Fruit fly (Drosophila melanogaster) whole organism, pupa: ENCODE data around the gene AstA-R1.

Experiments
- CG10348 ChIP-seq: fragments of 200-800 bp; sonication (Bioruptor generic); IDR thresholded peaks from 2 replicates; pipeline ENCODE4 v1.3.6; 2022; ENCODE audit warnings: missing biosample characterization, missing genetic modification characterization
- CG15710 ChIP-seq: fragments of 200-800 bp; sonication (Bioruptor generic); optimal IDR thresholded peaks from 2 replicates; lab custom pipeline; 2018; ENCODE audit warnings: missing biosample characterization, mild to moderate bottlenecking, missing genetic modification characterization, moderate library complexity
- CG32121 ChIP-seq: fragments of 200-800 bp; sonication (Bioruptor generic); IDR thresholded peaks from 2 replicates; pipeline ENCODE4 v1.3.6; 2022; ENCODE audit warnings: missing biosample characterization, missing genetic modification characterization
- CG9948 ChIP-seq: fragments of 200-800 bp; sonication (Bioruptor generic); optimal IDR thresholded peaks from 2 replicates; lab custom pipeline; 2018; ENCODE audit warnings: missing biosample characterization, mild to moderate bottlenecking, missing genetic modification characterization, moderate library complexity
- Ets98B ChIP-seq: fragments of 200-800 bp; sonication (Bioruptor generic); IDR thresholded peaks from 2 replicates; pipeline ENCODE4 v1.3.6; 2022; ENCODE audit warnings: missing biosample characterization, missing genetic modification characterization
- Pif1A ChIP-seq: fragments of 200-800 bp; sonication (Bioruptor generic); optimal IDR thresholded peaks from 3 replicates; lab custom pipeline; 2016; ENCODE audit warnings: missing biosample characterization, missing genetic modification characterization
- Pif1B ChIP-seq: fragments of 200-800 bp; sonication (Bioruptor generic); optimal IDR thresholded peaks from 3 replicates; lab custom pipeline; 2016; ENCODE audit warnings: missing biosample characterization, missing genetic modification characterization
- Snoo ChIP-seq: fragments of 200-800 bp; sonication (Bioruptor generic); optimal IDR thresholded peaks from 3 replicates; lab custom pipeline; 2017; ENCODE audit warnings: missing biosample characterization, mild to moderate bottlenecking, missing genetic modification characterization, inconsistent platforms
- fd96Ca ChIP-seq: fragments of 200-800 bp; sonication (Bioruptor generic); IDR thresholded peaks from 3 replicates; pipeline ENCODE4 v1.3.6; 2022; ENCODE audit warnings: missing biosample characterization, missing genetic modification characterization

dm6 chrX:3548568-3548967, 25.8 kb upstream of the AstA-R1 start:
- no peak for TF ChIP-seq fd96Ca
- no peak for TF ChIP-seq CG9948 (tag; lab: Kevin White, UChicago)
- TF ChIP-seq CG15710 = no peak
- no peak for TF ChIP-seq Pif1B (GFP tag; lab: Kevin White, UChicago)
- TF ChIP-seq Ets98B (GFP tag; lab: Robert Waterston, UW) = no peak
- TF ChIP-seq Snoo (tag; lab: Kevin White, UChicago) = no peak
- TF ChIP-seq Pif1A = no peak
- TF ChIP-seq CG10348 = no peak
- no peak for TF ChIP-seq CG32121 (GFP tag; lab: Robert Waterston, UW)
